Worm (Caenorhabditis elegans): Measurements from ENCODE around the gene H35B03.2.

H35B03.2 gene

DNA sequence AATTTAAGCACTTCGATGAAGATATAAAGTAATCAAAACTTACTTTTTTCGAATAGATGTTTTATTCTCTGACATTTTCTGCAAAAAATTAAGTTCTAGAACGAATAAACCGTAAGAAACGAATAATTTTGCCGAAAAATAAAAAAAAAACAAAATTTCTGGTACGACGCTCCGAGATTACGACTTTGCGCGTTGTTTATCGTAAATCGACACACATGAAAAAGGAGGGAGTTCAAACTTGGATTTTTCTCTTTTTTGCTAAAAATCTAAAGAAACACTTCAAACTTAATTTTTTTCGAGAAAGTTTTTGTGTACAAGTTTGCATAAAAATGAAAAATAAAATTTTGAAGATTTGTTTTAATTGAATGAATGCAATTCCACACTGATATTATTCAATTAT is at the start of gene H35B03.2:
TSS of gene H35B03.2 (minus strand) at position 78 of the 400 bp plus-strand sequence.
- TF ChIP-seq madf-8 (GFP tag; conservative IDR thresholded peaks at IDR 0.05) (no peak), attf-3 (GFP tag; conservative IDR thresholded peaks at IDR 0.05) (peak; percentile 97), pbrm-1 (GFP tag; IDR thresholded peaks at IDR 0.05) (no peak), lin-35 (GFP tag; optimal IDR thresholded peaks at IDR 0.05) (peak in 2 of 3 experiments; percentile 14 to 92), F23B12.7 (tag; optimal IDR thresholded peaks at IDR 0.05; ENCODE audit: insufficient read depth) (peak; percentile 57), Y67H2A.10 (GFP tag; conservative IDR thresholded peaks at IDR 0.05) (no peak), Y79H2A.3 (GFP tag; conservative IDR thresholded peaks at IDR 0.05) (no peak), F55B11.4 (tag; optimal IDR thresholded peaks at IDR 0.05; ENCODE audit: borderline replicate concordance, insufficient read depth) (no peak), T26A5.8 (tag; optimal IDR thresholded peaks at IDR 0.05) (no peak), lin-54 (GFP tag; optimal IDR thresholded peaks at IDR 0.05) (peak; percentile 92), cebp-1 (GFP tag; IDR thresholded peaks at IDR 0.05) (no peak), cebp-1 (tag; optimal IDR thresholded peaks at IDR 0.05) (no peak), atf-7 (tag; optimal IDR thresholded peaks at IDR 0.05) (no peak), Y56A3A.18 (GFP tag; IDR thresholded peaks at IDR 0.05) (no peak), K11D2.4 (GFP tag; IDR thresholded peaks at IDR 0.05) (no peak), hmg-20 (GFP tag; IDR thresholded peaks at IDR 0.05) (no peak), mes-4 (tag; optimal IDR thresholded peaks at IDR 0.05) (no peak), efl-1 (GFP tag; optimal IDR thresholded peaks at IDR 0.05) (peak; percentile 72), snpc-4 (GFP tag; optimal IDR thresholded peaks at IDR 0.05) (peak; percentile 52), snpc-4 (tag; optimal IDR thresholded peaks at IDR 0.05) (peak in 3 of 4 experiments; percentile 80 to 86 (median 83)), dpl-1 (GFP tag; optimal IDR thresholded peaks at IDR 0.05) (peak; percentile 79)

- TF ChIP-seq nhr-179 (tag; optimal IDR thresholded peaks at IDR 0.05): no peak
- no peak for TF ChIP-seq nfyb-1 (GFP tag; IDR thresholded peaks at IDR 0.05)
- no peak for TF ChIP-seq repo-1 (tag; optimal IDR thresholded peaks at IDR 0.05)
- no peak for TF ChIP-seq sptf-2 (GFP tag; optimal IDR thresholded peaks at IDR 0.05)
- no peak for TF ChIP-seq F37B4.10 (GFP tag; IDR thresholded peaks at IDR 0.05)
- no peak for TF ChIP-seq gei-17 (GFP tag; optimal IDR thresholded peaks at IDR 0.05)
- no peak for TF ChIP-seq F39B2.1 (GFP tag; IDR thresholded peaks at IDR 0.05)
- no peak for TF ChIP-seq unc-130 (GFP tag; optimal IDR thresholded peaks at IDR 0.05)
- TF ChIP-seq ztf-6 (GFP tag; IDR thresholded peaks at IDR 0.05): no peak
- no peak for TF ChIP-seq egl-44 (GFP tag; IDR thresholded peaks at IDR 0.05)
These were observed 48.8 kb upstream of the H35B03.2 start for ce11 chrIV:5780234-5780788.

ce11 chrIV:5779537-5779936 is 48.1 kb upstream of the H35B03.2 start:
- TF ChIP-seq F49E8.2 (tag; optimal IDR thresholded peaks at IDR 0.05; ENCODE audit: insufficient read depth) (no peak), dox-1 (GFP tag; IDR thresholded peaks at IDR 0.05) (no peak), egrh-3 (GFP tag; IDR thresholded peaks at IDR 0.05) (no peak), let-526 (GFP tag; IDR thresholded peaks at IDR 0.05) (no peak), ceh-58 (GFP tag; IDR thresholded peaks at IDR 0.05) (no peak), fkh-3 (tag; optimal IDR thresholded peaks at IDR 0.05) (no peak), D2030.7 (GFP tag; IDR thresholded peaks at IDR 0.05) (no peak), Y67H2A.10 (GFP tag; conservative IDR thresholded peaks at IDR 0.05) (no peak), F52B5.7 (tag; optimal IDR thresholded peaks at IDR 0.05) (no peak)

Data from whole organism, young adult.